Fruit fly (Drosophila melanogaster) whole organism, wandering third instar larva: Measurements from ENCODE around the gene phol.

Experiments
- CG9705 ChIP-seq: fragments of 200-800 bp; sonication (Bioruptor generic); optimal IDR thresholded peaks from 2 replicates; lab custom pipeline; 2018; ENCODE audit warnings: missing biosample characterization, mild to moderate bottlenecking, missing genetic modification characterization
- CrebA ChIP-seq: fragments of 200-800 bp; sonication (Bioruptor generic); optimal IDR thresholded peaks from 2 replicates; lab custom pipeline; 2016; ENCODE audit warnings: missing biosample characterization, mild to moderate bottlenecking, missing genetic modification characterization, borderline replicate concordance
- Dfd ChIP-seq: fragments of >200 bp; optimal IDR thresholded peaks from 2 replicates; lab custom pipeline; 2017; ENCODE audit warnings: missing biosample characterization, missing genetic modification characterization
- dl ChIP-seq, 2 experiments: fragments of 175-275, 200-275 bp in 1 of 2; fragments of 200-275 bp in 1 of 2; sonication (Bioruptor generic); optimal IDR thresholded peaks; lab custom pipeline; 2018; ENCODE audit warnings: mild to moderate bottlenecking in 2 of 2, missing biosample characterization in 2 of 2, missing genetic modification characterization in 2 of 2, moderate library complexity in 2 of 2; ENCODE audit not compliant: partially characterized antibody in 2 of 2, insufficient read depth in 1 of 2
- fru ChIP-seq: fragments of 200-800 bp; sonication (Bioruptor generic); optimal IDR thresholded peaks from 3 replicates; lab custom pipeline; 2016; ENCODE audit warnings: missing biosample characterization, mild to moderate bottlenecking, missing genetic modification characterization
- h ChIP-seq: fragments of 200-800 bp; sonication (Bioruptor generic); optimal IDR thresholded peaks from 3 replicates; lab custom pipeline; 2016; ENCODE audit warnings: missing biosample characterization, mild to moderate bottlenecking, missing genetic modification characterization
- usp ChIP-seq: fragments of >200 bp; optimal IDR thresholded peaks from 2 replicates; lab custom pipeline; 2017; ENCODE audit warnings: missing biosample characterization, missing genetic modification characterization

DNA sequence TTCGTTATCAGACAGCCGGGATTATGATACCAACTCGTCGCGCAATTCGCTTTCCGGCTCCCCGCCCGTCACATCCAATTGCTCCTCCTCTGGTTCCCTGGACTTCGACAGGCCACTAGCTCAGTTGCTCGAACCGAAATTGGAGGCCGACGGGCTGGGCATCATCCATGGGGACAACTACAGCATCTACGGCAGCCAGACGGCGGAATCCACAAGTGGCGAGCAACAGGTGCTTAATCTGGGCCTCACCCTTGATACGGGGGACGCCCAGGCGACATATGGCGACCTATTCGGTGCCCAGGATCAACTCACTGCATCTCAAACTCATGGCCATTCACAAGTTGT lies 25.5 kb downstream of the phol start:
- TF ChIP-seq dl (GFP tag; optimal IDR thresholded peaks at IDR 0.05; lab: Kevin White, UChicago; ENCODE audit: insufficient read depth in 1 of 2, partially characterized antibody in 2 of 2) = no peak
- TF ChIP-seq fru (GFP tag; lab: Kevin White, UChicago) = no peak
- no peak for TF ChIP-seq usp (GFP tag; lab: Kevin White, UChicago)
- no peak for TF ChIP-seq CG9705 (GFP tag; lab: Kevin White, UChicago)
- no peak for TF ChIP-seq h (GFP tag; lab: Kevin White, UChicago)
- TF ChIP-seq CrebA = no peak
- TF ChIP-seq Dfd = no peak
